Worm (Caenorhabditis elegans) whole organism, midembryonic: ENCODE measurements around the gene srh-16.

Experiments
- T22C8.4 ChIP-seq: fragments of 200-800 bp; sonication (Bioruptor generic); IDR thresholded peaks from 2 replicates; pipeline ENCODE4 v1.3.6; 2022; ENCODE audit warnings: missing genetic modification characterization, missing compliant biosample characterization
- cog-1 ChIP-seq: sonication (generic microtip); optimal IDR thresholded peaks from 2 replicates; lab custom pipeline; 2016; ENCODE audit warnings: missing genetic modification characterization, missing compliant biosample characterization
- flt-1 ChIP-seq: fragments of 200-800 bp; sonication (Bioruptor generic); IDR thresholded peaks from 2 replicates; pipeline ENCODE4 v1.3.6; 2022; ENCODE audit warnings: missing genetic modification characterization, missing compliant biosample characterization
- klf-2 ChIP-seq: fragments of 200-800 bp; sonication (Bioruptor generic); conservative IDR thresholded peaks from 2 replicates; pipeline ENCODE4 v1.3.6; 2022; ENCODE audit warnings: missing genetic modification reagents, missing genetic modification characterization, missing compliant biosample characterization
- med-1 ChIP-seq: sonication (generic microtip); optimal IDR thresholded peaks from 2 replicates; lab custom pipeline; 2017; ENCODE audit warnings: missing genetic modification characterization, mild to moderate bottlenecking, missing compliant biosample characterization, antibody characterized with exemption, missing genetic modification reagents; ENCODE audit not compliant: insufficient read depth
- ref-1 ChIP-seq: fragments of 200-800 bp; sonication (Bioruptor generic); conservative IDR thresholded peaks from 2 replicates; pipeline ENCODE4 v1.3.6; 2022; ENCODE audit warnings: missing genetic modification reagents, missing genetic modification characterization, missing compliant biosample characterization
- tab-1 ChIP-seq: fragments of 200-800 bp; sonication (Bioruptor generic); IDR thresholded peaks from 2 replicates; pipeline ENCODE4 v1.3.6; 2022; ENCODE audit warnings: missing genetic modification characterization, missing compliant biosample characterization
- ztf-23 ChIP-seq: fragments of 200-800 bp; sonication (Bioruptor generic); IDR thresholded peaks from 2 replicates; pipeline ENCODE4 v1.3.6; 2022; ENCODE audit warnings: missing genetic modification reagents, missing genetic modification characterization, missing compliant biosample characterization
- ztf-29 ChIP-seq: fragments of 200-800 bp; sonication (Bioruptor generic); IDR thresholded peaks from 2 replicates; pipeline ENCODE4 v1.3.6; 2022; ENCODE audit warnings: missing genetic modification reagents, missing genetic modification characterization, missing compliant biosample characterization

srh-16 gene

ce11 chrV:12261377-12261776 is 30.3 kb upstream of the srh-16 start, which contains the start of gene tbb-6:
Gene tbb-6 (plus strand): TSS chrV:12261531.
- TF ChIP-seq tab-1 (GFP tag; lab: Robert Waterston, UW): no peak
- TF ChIP-seq cog-1: no peak
- no peak for TF ChIP-seq ztf-23 (GFP tag; lab: Robert Waterston, UW)
- TF ChIP-seq T22C8.4 (GFP tag; lab: Robert Waterston, UW): no peak
- no peak for TF ChIP-seq ztf-29 (GFP tag; lab: Robert Waterston, UW)
- TF ChIP-seq med-1 (GFP tag; lab: Kevin White, UChicago): no peak
- no peak for TF ChIP-seq flt-1
- TF ChIP-seq ref-1 (GFP tag; lab: Robert Waterston, UW): no peak
- TF ChIP-seq klf-2: no peak

ce11 chrV:12263723-12264122 is 27.9 kb upstream of the srh-16 start, which contains the start of gene ssp-35:
Gene ssp-35 (minus strand): TSS chrV:12263823.
- TF ChIP-seq T22C8.4 (GFP tag; lab: Robert Waterston, UW): no peak

ce11 chrV:12269272-12269767 is 22.3 kb upstream of the srh-16 start, which contains the start of gene twk-24:
Gene twk-24 (minus strand): TSS chrV:12269322.
- TF ChIP-seq med-1 (GFP tag; lab: Kevin White, UChicago) (no peak), T22C8.4 (GFP tag; lab: Robert Waterston, UW) (no peak), ref-1 (GFP tag; lab: Robert Waterston, UW) (no peak), ztf-23 (GFP tag; lab: Robert Waterston, UW) (no peak), ztf-29 (GFP tag; lab: Robert Waterston, UW) (no peak), flt-1 (no peak), klf-2 (no peak)

DNA sequence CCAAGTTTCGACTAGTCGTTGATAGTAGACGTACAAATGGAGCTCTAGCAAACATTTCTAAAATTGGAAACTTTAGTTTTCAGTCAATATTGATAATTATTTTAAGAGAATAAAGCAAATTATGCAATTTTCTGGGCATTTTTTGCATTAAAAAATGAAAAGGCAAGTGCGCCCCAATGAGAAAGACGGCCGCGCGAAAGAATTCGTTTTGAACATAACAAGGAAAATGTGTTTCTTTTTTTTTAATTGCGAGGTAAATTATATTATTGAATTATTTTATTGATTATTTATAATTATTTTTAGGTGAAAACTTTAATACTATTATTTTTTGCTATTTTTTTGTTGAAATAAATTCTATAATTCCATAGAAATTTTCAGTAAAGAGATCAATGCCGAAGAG is 20.2 kb upstream of the srh-16 start, which contains the start of the genes tsfm-1 and capg-2:
tsfm-1 (minus strand) TSS at position 57 of the 400 bp plus-strand sequence.
capg-2 (plus strand) TSS at position 379 of the 400 bp plus-strand sequence.
- TF ChIP-seq T22C8.4 (GFP tag; lab: Robert Waterston, UW): no peak
- no peak for TF ChIP-seq med-1 (GFP tag; lab: Kevin White, UChicago)
- no peak for TF ChIP-seq tab-1 (GFP tag; lab: Robert Waterston, UW)
- no peak for TF ChIP-seq klf-2
- TF ChIP-seq cog-1: no peak
- TF ChIP-seq ref-1 (GFP tag; lab: Robert Waterston, UW): no peak
- no peak for TF ChIP-seq ztf-23 (GFP tag; lab: Robert Waterston, UW)
- no peak for TF ChIP-seq ztf-29 (GFP tag; lab: Robert Waterston, UW)
- TF ChIP-seq flt-1: no peak

- TF ChIP-seq flt-1 (no peak), cog-1 (no peak), klf-2 (no peak), ztf-29 (GFP tag; lab: Robert Waterston, UW) (no peak), med-1 (GFP tag; lab: Kevin White, UChicago) (no peak), T22C8.4 (GFP tag; lab: Robert Waterston, UW) (no peak), tab-1 (GFP tag; lab: Robert Waterston, UW) (no peak), ztf-23 (GFP tag; lab: Robert Waterston, UW) (no peak), ref-1 (GFP tag; lab: Robert Waterston, UW) (no peak)
These were observed 15.9 kb upstream of the srh-16 start for ce11 chrV:12275714-12276113.

ce11 chrV:12276946-12277345 is 14.7 kb upstream of the srh-16 start, which contains the start of gene bnc-1:
Gene bnc-1 (minus strand): TSS chrV:12277046.
- TF ChIP-seq ref-1 (GFP tag; lab: Robert Waterston, UW) (no peak), med-1 (GFP tag; lab: Kevin White, UChicago) (no peak), ztf-29 (GFP tag; lab: Robert Waterston, UW) (no peak), flt-1 (no peak), ztf-23 (GFP tag; lab: Robert Waterston, UW) (no peak), T22C8.4 (GFP tag; lab: Robert Waterston, UW) (no peak), cog-1 (no peak), tab-1 (GFP tag; lab: Robert Waterston, UW) (no peak), klf-2 (no peak)

DNA sequence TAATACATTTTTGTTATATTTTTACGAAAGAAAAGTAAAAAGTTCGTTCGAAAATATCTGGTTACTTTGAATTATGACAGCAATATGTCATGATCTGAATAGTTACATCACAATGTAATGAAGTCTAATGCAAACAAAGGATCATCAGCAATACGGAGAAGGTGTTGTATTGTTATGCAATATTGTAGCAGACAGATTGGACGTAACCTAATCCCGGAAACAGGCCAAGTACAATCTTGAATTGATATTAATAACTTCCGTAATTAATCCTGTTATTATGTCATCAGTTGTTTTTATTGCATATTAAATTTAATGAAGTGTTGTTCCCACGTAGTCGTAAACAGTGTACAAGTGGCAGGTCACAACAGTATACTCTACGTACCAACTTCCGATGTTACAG is 10.2 kb upstream of the srh-16 start:
- no peak for TF ChIP-seq T22C8.4 (GFP tag; lab: Robert Waterston, UW)
- TF ChIP-seq klf-2: no peak

DNA sequence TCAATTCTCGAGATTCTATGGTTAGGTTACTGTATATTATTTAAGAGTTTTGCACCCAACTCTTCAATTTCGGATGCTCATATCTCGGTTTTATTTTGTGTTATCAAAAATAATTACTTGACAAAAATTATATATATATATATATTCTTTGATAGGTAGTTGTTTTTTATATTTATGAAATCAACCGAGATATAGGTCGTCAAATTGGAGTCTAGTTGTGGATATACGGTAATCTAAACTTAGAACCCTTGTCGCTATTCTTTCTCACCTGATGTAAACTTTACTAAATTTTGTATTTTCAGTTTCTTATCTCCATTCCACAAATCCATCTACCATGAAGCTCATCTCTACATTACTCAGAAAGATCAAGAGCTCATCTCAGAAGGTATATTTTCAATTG is 8.5 kb upstream of the srh-16 start, which contains the start of gene F55C5.10:
F55C5.10 (plus strand) TSS at position 301 of the 400 bp plus-strand sequence.
- TF ChIP-seq klf-2 (no peak), ztf-29 (GFP tag; lab: Robert Waterston, UW) (no peak), tab-1 (GFP tag; lab: Robert Waterston, UW) (no peak), T22C8.4 (GFP tag; lab: Robert Waterston, UW) (no peak), cog-1 (no peak), ztf-23 (GFP tag; lab: Robert Waterston, UW) (no peak), flt-1 (no peak), ref-1 (GFP tag; lab: Robert Waterston, UW) (no peak), med-1 (GFP tag; lab: Kevin White, UChicago) (no peak)

- TF ChIP-seq med-1 (GFP tag; lab: Kevin White, UChicago) (no peak), ztf-23 (GFP tag; lab: Robert Waterston, UW) (no peak), ref-1 (GFP tag; lab: Robert Waterston, UW) (no peak)
These were observed 4.0 kb upstream of the srh-16 start for ce11 chrV:12287667-12288066.

- TF ChIP-seq cog-1 (no peak), ref-1 (GFP tag; lab: Robert Waterston, UW) (no peak), ztf-29 (GFP tag; lab: Robert Waterston, UW) (no peak), ztf-23 (GFP tag; lab: Robert Waterston, UW) (no peak), T22C8.4 (GFP tag; lab: Robert Waterston, UW) (no peak), med-1 (GFP tag; lab: Kevin White, UChicago) (no peak), klf-2 (no peak), tab-1 (GFP tag; lab: Robert Waterston, UW) (no peak), flt-1 (no peak)
These were observed 3.1 kb upstream of the srh-16 start, which contains the start of gene rskd-1 for ce11 chrV:12288577-12288976. Gene rskd-1 (minus strand): TSS chrV:12288615.
